Fruit fly (Drosophila melanogaster) whole organism, wandering third instar larva: ENCODE results near the gene CG33223.

ENCODE experiments used
- Abd-B ChIP-seq: fragments of >200 bp; optimal IDR thresholded peaks from 2 replicates; lab custom pipeline; 2017; ENCODE audit warnings: missing biosample characterization, missing genetic modification characterization
- CG32264 ChIP-seq: fragments of 200-800 bp; sonication (Bioruptor generic); optimal IDR thresholded peaks from 2 replicates; lab custom pipeline; 2016; ENCODE audit warnings: missing biosample characterization, missing genetic modification characterization
- CG9705 ChIP-seq: fragments of 200-800 bp; sonication (Bioruptor generic); optimal IDR thresholded peaks from 2 replicates; lab custom pipeline; 2018; ENCODE audit warnings: missing biosample characterization, mild to moderate bottlenecking, missing genetic modification characterization
- CrebA ChIP-seq: fragments of 200-800 bp; sonication (Bioruptor generic); optimal IDR thresholded peaks from 2 replicates; lab custom pipeline; 2016; ENCODE audit warnings: missing biosample characterization, mild to moderate bottlenecking, missing genetic modification characterization, borderline replicate concordance
- Dfd ChIP-seq: fragments of >200 bp; optimal IDR thresholded peaks from 2 replicates; lab custom pipeline; 2017; ENCODE audit warnings: missing biosample characterization, missing genetic modification characterization
- Dif ChIP-seq: fragments of 200-275, 200-300 bp; sonication (Bioruptor generic); optimal IDR thresholded peaks from 2 replicates; lab custom pipeline; 2018; ENCODE audit warnings: missing biosample characterization, missing genetic modification characterization; ENCODE audit not compliant: partially characterized antibody
- GATAd ChIP-seq: sonication (Bioruptor generic); optimal IDR thresholded peaks from 2 replicates; lab custom pipeline; 2016; ENCODE audit warnings: missing biosample characterization, missing genetic modification characterization
- HLH106 ChIP-seq: fragments of 200-800 bp; optimal IDR thresholded peaks from 3 replicates; lab custom pipeline; 2019; ENCODE audit warnings: missing biosample characterization, mild to moderate bottlenecking, missing genetic modification characterization, moderate library complexity
- Hr78 ChIP-seq: fragments of >200 bp; optimal IDR thresholded peaks from 2 replicates; lab custom pipeline; 2017; ENCODE audit warnings: missing biosample characterization, missing genetic modification characterization
- Hr83 ChIP-seq: fragments of 200-300 bp; sonication (Bioruptor generic); optimal IDR thresholded peaks from 2 replicates; lab custom pipeline; 2016; ENCODE audit warnings: missing biosample characterization, mild to moderate bottlenecking, missing genetic modification characterization, moderate library complexity; ENCODE audit not compliant: poor library complexity, severe bottlenecking
- Jra ChIP-seq: sonication (Bioruptor generic); optimal IDR thresholded peaks from 2 replicates; lab custom pipeline; 2016; ENCODE audit warnings: missing biosample characterization, missing genetic modification characterization
- Mio ChIP-seq: sonication (Bioruptor generic); optimal IDR thresholded peaks from 2 replicates; lab custom pipeline; 2016; ENCODE audit warnings: missing biosample characterization, missing genetic modification characterization
- N ChIP-seq: fragments of >200 bp; optimal IDR thresholded peaks from 2 replicates; lab custom pipeline; 2018; ENCODE audit warnings: missing biosample characterization, missing external identifiers, missing genetic modification characterization
- OdsH ChIP-seq: fragments of 200-800 bp; sonication (Bioruptor generic); optimal IDR thresholded peaks from 2 replicates; lab custom pipeline; 2016; ENCODE audit warnings: missing biosample characterization, mild to moderate bottlenecking, missing genetic modification characterization
- Vsx2 ChIP-seq: fragments of 200-300, 225-300 bp; sonication (Bioruptor generic); optimal IDR thresholded peaks from 2 replicates; lab custom pipeline; 2018; ENCODE audit warnings: missing biosample characterization, missing genetic modification characterization; ENCODE audit not compliant: partially characterized antibody
- br ChIP-seq: fragments of 200-800 bp; sonication (Bioruptor generic); optimal IDR thresholded peaks from 2 replicates; lab custom pipeline; 2016; ENCODE audit warnings: missing biosample characterization, missing genetic modification characterization
- brk ChIP-seq: fragments of 200-800 bp; sonication (Bioruptor generic); optimal IDR thresholded peaks from 2 replicates; lab custom pipeline; 2016; ENCODE audit warnings: missing biosample characterization, mild to moderate bottlenecking, missing genetic modification characterization
- dl ChIP-seq, 2 experiments: fragments of 175-275, 200-275 bp in 1 of 2; fragments of 200-275 bp in 1 of 2; sonication (Bioruptor generic); optimal IDR thresholded peaks; lab custom pipeline; 2018; ENCODE audit warnings: mild to moderate bottlenecking in 2 of 2, missing biosample characterization in 2 of 2, missing genetic modification characterization in 2 of 2, moderate library complexity in 2 of 2; ENCODE audit not compliant: partially characterized antibody in 2 of 2, insufficient read depth in 1 of 2
- dmrt93B ChIP-seq: fragments of 200-800 bp; sonication (Bioruptor generic); optimal IDR thresholded peaks from 2 replicates; lab custom pipeline; 2018; ENCODE audit warnings: missing biosample characterization, mild to moderate bottlenecking, missing genetic modification characterization
- dsf ChIP-seq: sonication (Bioruptor generic); optimal IDR thresholded peaks from 2 replicates; lab custom pipeline; 2016; ENCODE audit warnings: missing biosample characterization, missing genetic modification characterization, borderline replicate concordance
- ey ChIP-seq: fragments of 200-800 bp; sonication (Bioruptor generic); optimal IDR thresholded peaks from 2 replicates; lab custom pipeline; 2016; ENCODE audit warnings: missing biosample characterization, missing genetic modification characterization
- foxo ChIP-seq, 2 experiments: fragments of 200-800 bp; sonication (Bioruptor generic); optimal IDR thresholded peaks; 2 replicates in 1 of 2; 3 replicates in 1 of 2; lab custom pipeline; 2016 to 2017; ENCODE audit warnings: missing biosample characterization in 2 of 2, missing genetic modification characterization in 2 of 2
- h ChIP-seq: fragments of 200-800 bp; sonication (Bioruptor generic); optimal IDR thresholded peaks from 3 replicates; lab custom pipeline; 2016; ENCODE audit warnings: missing biosample characterization, mild to moderate bottlenecking, missing genetic modification characterization
- jim ChIP-seq: fragments of 175-275, 200-325 bp; sonication (Bioruptor generic); optimal IDR thresholded peaks from 2 replicates; lab custom pipeline; 2016; ENCODE audit warnings: missing biosample characterization, mild to moderate bottlenecking, missing genetic modification characterization
- lola ChIP-seq: fragments of >200 bp; optimal IDR thresholded peaks from 2 replicates; lab custom pipeline; 2017; ENCODE audit warnings: missing biosample characterization, missing genetic modification characterization
- psq ChIP-seq: fragments of 200-800 bp; sonication (Bioruptor generic); optimal IDR thresholded peaks from 3 replicates; lab custom pipeline; 2017; ENCODE audit warnings: missing biosample characterization, mild to moderate bottlenecking, missing genetic modification characterization, moderate library complexity
- rgr ChIP-seq: fragments of 200-800 bp; sonication (Bioruptor generic); optimal IDR thresholded peaks from 3 replicates; lab custom pipeline; 2016; ENCODE audit warnings: missing biosample characterization, mild to moderate bottlenecking, missing genetic modification characterization
- sage ChIP-seq: fragments of 200-800 bp; sonication (Bioruptor generic); optimal IDR thresholded peaks from 2 replicates; lab custom pipeline; 2016; ENCODE audit warnings: missing biosample characterization, mild to moderate bottlenecking, missing genetic modification characterization
- sv ChIP-seq: fragments of 200-800 bp; sonication (Bioruptor generic); optimal IDR thresholded peaks from 3 replicates; lab custom pipeline; 2016; ENCODE audit warnings: missing biosample characterization, missing genetic modification characterization
- tai ChIP-seq: sonication (Bioruptor generic); optimal IDR thresholded peaks from 2 replicates; lab custom pipeline; 2016; ENCODE audit warnings: missing biosample characterization, missing genetic modification characterization
- usp ChIP-seq: fragments of >200 bp; optimal IDR thresholded peaks from 2 replicates; lab custom pipeline; 2017; ENCODE audit warnings: missing biosample characterization, missing genetic modification characterization
- woc ChIP-seq: sonication (Bioruptor generic); optimal IDR thresholded peaks from 2 replicates; lab custom pipeline; 2016; ENCODE audit warnings: missing biosample characterization, mild to moderate bottlenecking, missing genetic modification characterization

CG33223 gene

DNA sequence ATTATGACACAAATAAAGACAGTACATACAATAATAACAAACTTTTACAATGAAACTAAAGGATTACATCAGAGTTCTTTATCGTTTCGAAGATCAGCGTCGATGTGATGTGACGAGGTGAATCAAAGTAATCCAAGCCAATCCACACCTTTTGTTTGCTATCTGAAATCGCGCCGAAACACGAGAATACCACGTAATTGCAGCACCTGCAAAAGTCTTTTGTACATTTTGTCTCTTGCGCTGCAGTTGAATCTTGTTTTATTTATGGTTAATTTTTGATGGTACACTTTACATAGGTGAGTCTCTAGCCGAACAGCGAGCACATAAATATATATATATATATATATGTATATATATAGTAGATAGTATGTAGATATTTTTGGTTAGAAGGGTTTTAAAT, 1.1 kb upstream of the CG33223 start:
- TF ChIP-seq dmrt93B (GFP tag; lab: Kevin White, UChicago) = no peak
- no peak for TF ChIP-seq OdsH
- no peak for TF ChIP-seq dl (GFP tag; optimal IDR thresholded peaks at IDR 0.05; lab: Kevin White, UChicago; ENCODE audit: insufficient read depth in 1 of 2, partially characterized antibody in 2 of 2)
- no peak for TF ChIP-seq dsf (GFP tag; lab: Kevin White, UChicago)
- no peak for TF ChIP-seq Mio (GFP tag; lab: Kevin White, UChicago)
- TF ChIP-seq Jra (GFP tag; lab: Kevin White, UChicago) = no peak
- no peak for TF ChIP-seq Dif (GFP tag; lab: Kevin White, UChicago)
- no peak for TF ChIP-seq br (GFP tag; lab: Kevin White, UChicago)
- TF ChIP-seq lola (GFP tag; lab: Kevin White, UChicago) = no peak
- no peak for TF ChIP-seq Hr83
- TF ChIP-seq jim = no peak
- TF ChIP-seq Hr78 = no peak
- TF ChIP-seq foxo (GFP tag; optimal IDR thresholded peaks at IDR 0.05; lab: Kevin White, UChicago) = no peak
- TF ChIP-seq h (GFP tag; lab: Kevin White, UChicago) = no peak
- no peak for TF ChIP-seq Abd-B
- no peak for TF ChIP-seq usp

dm6 chrX:8481462-8481861, 2.2 kb downstream of the CG33223 start, which contains the start of gene Cp38:
TSS of gene Cp38 (plus strand) at chrX:8481837.
- TF ChIP-seq woc (GFP tag; lab: Kevin White, UChicago) = no peak
- TF ChIP-seq Dfd (GFP tag; lab: Kevin White, UChicago) = no peak
- no peak for TF ChIP-seq CrebA (GFP tag; lab: Kevin White, UChicago)
- TF ChIP-seq GATAd (GFP tag; lab: Kevin White, UChicago) = no peak
- TF ChIP-seq ey (GFP tag; lab: Kevin White, UChicago) = no peak
- no peak for TF ChIP-seq brk (GFP tag; lab: Kevin White, UChicago)
- no peak for TF ChIP-seq Abd-B
- no peak for TF ChIP-seq dl (GFP tag; optimal IDR thresholded peaks at IDR 0.05; lab: Kevin White, UChicago; ENCODE audit: insufficient read depth in 1 of 2, partially characterized antibody in 2 of 2)
- no peak for TF ChIP-seq dsf (GFP tag; lab: Kevin White, UChicago)
- TF ChIP-seq rgr (GFP tag; lab: Kevin White, UChicago) = no peak
- no peak for TF ChIP-seq Mio (GFP tag; lab: Kevin White, UChicago)
- no peak for TF ChIP-seq CG9705 (GFP tag; lab: Kevin White, UChicago)
- TF ChIP-seq N (GFP tag; lab: Kevin White, UChicago) = no peak
- TF ChIP-seq psq (GFP tag; lab: Kevin White, UChicago) = no peak
- TF ChIP-seq jim = no peak

dm6 chrX:8479031-8479568, 4.6 kb downstream of the CG33223 start, which contains the start of gene Cp36:
TSS of gene Cp36 (plus strand) at chrX:8479319.
- TF ChIP-seq Abd-B (no peak), Hr78 (no peak), Mio (GFP tag; lab: Kevin White, UChicago) (no peak), CG32264 (GFP tag; lab: Kevin White, UChicago) (no peak), Vsx2 (no peak), sage (GFP tag; lab: Kevin White, UChicago) (no peak), tai (no peak), Dfd (GFP tag; lab: Kevin White, UChicago) (no peak), HLH106 (tag; lab: Kevin White, UChicago) (no peak), brk (GFP tag; lab: Kevin White, UChicago) (no peak)

DNA sequence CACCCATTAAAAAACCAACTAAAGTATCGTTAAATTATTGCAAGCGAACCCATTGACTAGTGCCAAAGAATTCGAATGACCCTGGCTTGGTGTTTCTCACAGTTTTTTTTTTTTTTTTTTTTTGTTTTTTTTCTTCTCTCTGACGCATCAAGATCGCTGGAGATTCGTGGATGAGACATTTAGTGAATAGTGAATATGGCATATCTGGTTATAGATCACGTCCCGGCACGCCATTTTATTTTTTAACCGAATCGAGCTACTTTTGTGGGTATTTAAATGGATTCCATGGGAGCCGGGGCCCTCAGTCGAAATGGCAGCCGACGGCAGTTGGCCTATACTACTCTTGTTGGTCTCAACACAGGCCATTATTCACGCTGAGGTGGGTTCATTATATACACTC, 6.9 kb downstream of the CG33223 start, which contains the start of gene Cp7Fc:
Gene Cp7Fc (plus strand): TSS at position 301 of the 400 bp plus-strand sequence.
- TF ChIP-seq Mio (GFP tag; lab: Kevin White, UChicago) (no peak), GATAd (GFP tag; lab: Kevin White, UChicago) (no peak), brk (GFP tag; lab: Kevin White, UChicago) (no peak), sage (GFP tag; lab: Kevin White, UChicago) (no peak)

DNA sequence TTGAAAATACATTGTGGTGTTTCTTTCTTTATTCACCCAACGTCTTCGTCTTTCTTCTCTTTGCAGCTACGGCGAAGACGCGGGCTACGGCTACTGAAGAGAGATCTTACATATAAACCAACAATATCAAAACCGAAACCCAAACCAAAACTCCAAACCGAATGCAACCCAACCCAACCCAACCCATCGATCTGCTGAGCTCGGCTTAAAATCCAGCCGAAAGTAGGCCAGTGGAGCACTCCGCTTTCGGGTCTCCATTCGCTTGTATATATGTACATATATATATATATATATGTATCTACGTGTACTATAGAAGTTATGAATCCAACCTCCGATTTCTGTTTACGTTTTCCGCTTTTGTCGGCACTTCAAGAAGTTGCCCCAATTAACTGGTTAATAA, 8.0 kb downstream of the CG33223 start:
- TF ChIP-seq sv (GFP tag; lab: Kevin White, UChicago) (no peak), Jra (GFP tag; lab: Kevin White, UChicago) (no peak), Abd-B (no peak), ey (GFP tag; lab: Kevin White, UChicago) (no peak)
